Fruit fly (Drosophila melanogaster) whole organism, prepupa: ENCODE data around the gene AstCC.

ENCODE experiments used
- CG10631 ChIP-seq: fragments of 200-800 bp; sonication (Bioruptor generic); optimal IDR thresholded peaks from 2 replicates; lab custom pipeline; 2016; ENCODE audit warnings: missing biosample characterization, missing genetic modification characterization
- CG10669 ChIP-seq: fragments of 200-800 bp; sonication (Bioruptor generic); optimal IDR thresholded peaks from 3 replicates; lab custom pipeline; 2018; ENCODE audit warnings: missing biosample characterization, mild to moderate bottlenecking, missing genetic modification characterization, moderate library complexity
- CG11294 ChIP-seq: fragments of 200-800 bp; sonication (Bioruptor generic); IDR thresholded peaks from 2 replicates; pipeline ENCODE4 v1.3.6; 2022; ENCODE audit warnings: missing biosample characterization, missing genetic modification characterization
- CG11762 ChIP-seq: fragments of 200-800 bp; sonication (Bioruptor generic); optimal IDR thresholded peaks from 3 replicates; lab custom pipeline; 2016; ENCODE audit warnings: missing biosample characterization, missing genetic modification characterization; ENCODE audit not compliant: insufficient read depth
- CG11902 ChIP-seq: fragments of 200-800 bp; sonication (Bioruptor generic); optimal IDR thresholded peaks from 3 replicates; lab custom pipeline; 2016; ENCODE audit warnings: missing biosample characterization, missing genetic modification characterization
- CG15336 ChIP-seq: fragments of 200-800 bp; sonication (Bioruptor generic); IDR thresholded peaks from 2 replicates; pipeline ENCODE4 v1.3.6; 2022; ENCODE audit warnings: missing biosample characterization, missing genetic modification characterization
- CG16779 ChIP-seq: fragments of 200-800 bp; sonication (Bioruptor generic); optimal IDR thresholded peaks from 3 replicates; lab custom pipeline; 2017; ENCODE audit warnings: missing biosample characterization, mild to moderate bottlenecking, missing genetic modification characterization
- CG3032 ChIP-seq: fragments of 200-800 bp; optimal IDR thresholded peaks from 2 replicates; lab custom pipeline; 2019; ENCODE audit warnings: missing biosample characterization, mild to moderate bottlenecking, missing genetic modification characterization, moderate library complexity
- CG31627 ChIP-seq: fragments of 200-800 bp; sonication (Bioruptor generic); optimal IDR thresholded peaks from 3 replicates; lab custom pipeline; 2016; ENCODE audit warnings: missing biosample characterization, missing genetic modification characterization
- CG32006 ChIP-seq: fragments of 200-800 bp; sonication (Bioruptor generic); optimal IDR thresholded peaks from 3 replicates; lab custom pipeline; 2017; ENCODE audit warnings: missing biosample characterization, mild to moderate bottlenecking, missing genetic modification characterization
- CG34406 ChIP-seq: fragments of 200-800 bp; sonication (Bioruptor generic); optimal IDR thresholded peaks from 3 replicates; lab custom pipeline; 2016; ENCODE audit warnings: missing biosample characterization, missing genetic modification characterization
- CG3919 ChIP-seq: fragments of 200-800 bp; sonication (Bioruptor generic); optimal IDR thresholded peaks from 3 replicates; lab custom pipeline; 2016; ENCODE audit warnings: missing biosample characterization, missing genetic modification characterization
- CG6163 ChIP-seq: fragments of 200-800 bp; sonication (Bioruptor generic); IDR thresholded peaks from 3 replicates; pipeline ENCODE4 v1.3.6; 2022; ENCODE audit warnings: missing biosample characterization, missing genetic modification characterization
- CG6276 ChIP-seq: fragments of 200-800 bp; sonication (Bioruptor generic); optimal IDR thresholded peaks from 2 replicates; lab custom pipeline; 2017; ENCODE audit warnings: missing biosample characterization, mild to moderate bottlenecking, missing genetic modification characterization
- CG6792 ChIP-seq: fragments of 200-800 bp; sonication (Bioruptor generic); optimal IDR thresholded peaks from 3 replicates; lab custom pipeline; 2016; ENCODE audit warnings: missing biosample characterization, missing genetic modification characterization
- CG6854 ChIP-seq: fragments of 200-800 bp; sonication (Bioruptor generic); optimal IDR thresholded peaks from 2 replicates; lab custom pipeline; 2017; ENCODE audit warnings: missing biosample characterization, mild to moderate bottlenecking, missing genetic modification characterization
- CG8119 ChIP-seq: fragments of 200-800 bp; sonication (Bioruptor generic); IDR thresholded peaks from 3 replicates; pipeline ENCODE4 v1.3.6; 2022; ENCODE audit warnings: missing biosample characterization, missing genetic modification characterization
- CG8632 ChIP-seq: fragments of 200-800 bp; sonication (Bioruptor generic); optimal IDR thresholded peaks from 3 replicates; lab custom pipeline; 2016; ENCODE audit warnings: missing biosample characterization, missing genetic modification characterization
- CG9139 ChIP-seq: fragments of 200-800 bp; sonication (Bioruptor generic); optimal IDR thresholded peaks from 3 replicates; lab custom pipeline; 2017; ENCODE audit warnings: missing biosample characterization, mild to moderate bottlenecking, missing genetic modification characterization
- Eip78C ChIP-seq: fragments of 200-800 bp; sonication (Bioruptor generic); peaks from one replicate; lab custom pipeline; 2016; ENCODE audit warnings: missing biosample characterization, missing genetic modification characterization
- Eip93F ChIP-seq: fragments of 200-800 bp; sonication (Bioruptor generic); optimal IDR thresholded peaks from 2 replicates; lab custom pipeline; 2016; ENCODE audit warnings: missing biosample characterization, mild to moderate bottlenecking, missing genetic modification characterization
- Ets21C ChIP-seq: fragments of 200-800 bp; sonication (Bioruptor generic); optimal IDR thresholded peaks from 3 replicates; lab custom pipeline; 2016; ENCODE audit warnings: missing biosample characterization, missing genetic modification characterization
- Gug ChIP-seq: fragments of 200-800 bp; sonication (Bioruptor generic); IDR thresholded peaks from 2 replicates; pipeline ENCODE4 v1.3.6; 2022; ENCODE audit warnings: missing biosample characterization, missing genetic modification characterization
- Lpt ChIP-seq: fragments of 200-800 bp; sonication (Bioruptor generic); optimal IDR thresholded peaks from 3 replicates; lab custom pipeline; 2016; ENCODE audit warnings: missing biosample characterization, missing genetic modification characterization
- Met ChIP-seq: fragments of 200-800 bp; sonication (Bioruptor generic); optimal IDR thresholded peaks from 3 replicates; lab custom pipeline; 2016; ENCODE audit warnings: missing biosample characterization, missing genetic modification characterization
- OdsH ChIP-seq: fragments of 200-800 bp; sonication (Bioruptor generic); optimal IDR thresholded peaks from 3 replicates; lab custom pipeline; 2016; ENCODE audit warnings: missing biosample characterization, missing genetic modification characterization
- Sox14 ChIP-seq: fragments of 200-800 bp; sonication (Bioruptor generic); optimal IDR thresholded peaks from 3 replicates; lab custom pipeline; 2016; ENCODE audit warnings: missing biosample characterization, missing genetic modification characterization
- Sox15 ChIP-seq: fragments of 200-800 bp; sonication (Bioruptor generic); optimal IDR thresholded peaks from 3 replicates; lab custom pipeline; 2016; ENCODE audit warnings: missing biosample characterization, missing genetic modification characterization
- achi ChIP-seq: fragments of 200-800 bp; sonication (Bioruptor generic); optimal IDR thresholded peaks from 3 replicates; lab custom pipeline; 2016; ENCODE audit warnings: missing biosample characterization, missing genetic modification characterization
- acj6 ChIP-seq: fragments of 200-800 bp; sonication (Bioruptor generic); optimal IDR thresholded peaks from 3 replicates; lab custom pipeline; 2016; ENCODE audit warnings: missing biosample characterization, missing genetic modification characterization
- cyc ChIP-seq: fragments of 200-800 bp; sonication (Bioruptor generic); optimal IDR thresholded peaks from 3 replicates; lab custom pipeline; 2016; ENCODE audit warnings: missing biosample characterization, missing genetic modification characterization
- dac ChIP-seq: fragments of 200-800 bp; sonication (Bioruptor generic); optimal IDR thresholded peaks from 2 replicates; lab custom pipeline; 2017; ENCODE audit warnings: missing biosample characterization, mild to moderate bottlenecking, missing genetic modification characterization
- dsx ChIP-seq: fragments of 200-800 bp; optimal IDR thresholded peaks from 3 replicates; lab custom pipeline; 2019; ENCODE audit warnings: missing biosample characterization, mild to moderate bottlenecking, missing genetic modification characterization, moderate library complexity; ENCODE audit not compliant: poor library complexity, severe bottlenecking
- fd59A ChIP-seq: fragments of 200-800 bp; sonication (Bioruptor generic); optimal IDR thresholded peaks from 2 replicates; lab custom pipeline; 2017; ENCODE audit warnings: missing biosample characterization, mild to moderate bottlenecking, missing genetic modification characterization, missing genetic modification reagents
- fd85E ChIP-seq: fragments of 200-800 bp; sonication (Bioruptor generic); optimal IDR thresholded peaks from 3 replicates; lab custom pipeline; 2016; ENCODE audit warnings: missing biosample characterization, missing genetic modification characterization
- lz ChIP-seq: fragments of 200-800 bp; sonication (Bioruptor generic); optimal IDR thresholded peaks from 3 replicates; lab custom pipeline; 2016; ENCODE audit warnings: missing biosample characterization, missing genetic modification characterization
- net ChIP-seq: fragments of 200-800 bp; sonication (Bioruptor generic); optimal IDR thresholded peaks from 3 replicates; lab custom pipeline; 2016; ENCODE audit warnings: missing biosample characterization, missing genetic modification characterization
- pdm3 ChIP-seq: fragments of 200-800 bp; sonication (Bioruptor generic); optimal IDR thresholded peaks from 3 replicates; lab custom pipeline; 2016; ENCODE audit warnings: missing biosample characterization, missing genetic modification characterization
- salr ChIP-seq, 2 experiments: fragments of 200-800 bp; sonication (Bioruptor generic); optimal IDR thresholded peaks; 3 replicates each; lab custom pipeline; 2016 to 2018; ENCODE audit warnings: missing biosample characterization in 2 of 2, missing genetic modification characterization in 2 of 2, mild to moderate bottlenecking in 1 of 2
- ss ChIP-seq, 2 experiments: fragments of 200-800 bp; sonication (Bioruptor generic); optimal IDR thresholded peaks; 2 replicates in 1 of 2; 3 replicates in 1 of 2; lab custom pipeline; 2017 to 2018; ENCODE audit warnings: mild to moderate bottlenecking in 2 of 2, missing biosample characterization in 2 of 2, missing genetic modification characterization in 2 of 2, moderate library complexity in 1 of 2
- svp ChIP-seq: fragments of 200-800 bp; sonication (Bioruptor generic); peaks from one replicate; lab custom pipeline; 2016; ENCODE audit warnings: missing biosample characterization, missing genetic modification characterization
- topi ChIP-seq: fragments of 200-800 bp; sonication (Bioruptor generic); optimal IDR thresholded peaks from 3 replicates; lab custom pipeline; 2016; ENCODE audit warnings: missing biosample characterization, missing genetic modification characterization
- vri ChIP-seq: fragments of 200-800 bp; sonication (Bioruptor generic); optimal IDR thresholded peaks from 3 replicates; lab custom pipeline; 2016; ENCODE audit warnings: missing biosample characterization, mild to moderate bottlenecking, missing genetic modification characterization

AstCC gene

dm6 chr2L:11121614-11122013, 36.6 kb upstream of the AstCC start, which contains the start of gene Dnaaf4:
Gene Dnaaf4, minus strand, starts transcription at chr2L:11121714.
- no peak for TF ChIP-seq CG10669 (GFP tag; lab: Kevin White, UChicago)
- no peak for TF ChIP-seq Eip93F (GFP tag; lab: Kevin White, UChicago)
- no peak for TF ChIP-seq Met (GFP tag; lab: Kevin White, UChicago)
- no peak for TF ChIP-seq CG11762 (GFP tag; lab: Kevin White, UChicago)
- no peak for TF ChIP-seq pdm3 (GFP tag; lab: Kevin White, UChicago)
- no peak for TF ChIP-seq Gug (GFP tag; lab: Robert Waterston, UW)
- TF ChIP-seq CG11902 (GFP tag; lab: Kevin White, UChicago) = no peak
- TF ChIP-seq vri (GFP tag; lab: Kevin White, UChicago) = no peak
- TF ChIP-seq CG6276 = no peak
- TF ChIP-seq net = no peak

dm6 chr2L:11119966-11120517, 35.0 kb upstream of the AstCC start, which contains the start of gene CG6230:
Gene CG6230, minus strand, starts transcription at chr2L:11120319.
- TF ChIP-seq achi (peak; percentile 85), CG10669 (GFP tag; lab: Kevin White, UChicago) (no peak)

- TF ChIP-seq CG11294 (GFP tag; lab: Robert Waterston, UW) (no peak), CG8119 (GFP tag; lab: Robert Waterston, UW) (no peak), dac (GFP tag; lab: Kevin White, UChicago) (no peak), topi (GFP tag; lab: Kevin White, UChicago) (no peak), Lpt (GFP tag; lab: Kevin White, UChicago) (no peak)
- TF ChIP-seq, all 60 proteins: peak for 0
Observed at dm6 chr2L:11113714-11114113, 28.7 kb upstream of the AstCC start, which contains the start of gene Gr32a. Gene Gr32a, plus strand, starts transcription at chr2L:11114014.

dm6 chr2L:11113011-11113528, 28.0 kb upstream of the AstCC start, which contains the start of gene Idua:
Gene Idua, minus strand, starts transcription at chr2L:11113061.
- peak; percentile 61 for TF ChIP-seq CG11902 (GFP tag; lab: Kevin White, UChicago)
- peak; percentile 76 for TF ChIP-seq CG34406 (GFP tag; lab: Kevin White, UChicago)
- TF ChIP-seq CG16779 (tag; lab: Kevin White, UChicago) = no peak
- peak; percentile 57 for TF ChIP-seq Sox15
- TF ChIP-seq CG6163 = peak; percentile 51; the same call in 1 of the 3 replicates
- peak; percentile 73 for TF ChIP-seq fd59A (GFP tag; lab: Kevin White, UChicago)
- TF ChIP-seq fd85E (GFP tag; lab: Kevin White, UChicago) = no peak
- TF ChIP-seq CG32006 (GFP tag; lab: Kevin White, UChicago) = no peak
- TF ChIP-seq net = peak; percentile 85
- TF ChIP-seq dsx = no peak
- no peak for TF ChIP-seq svp (GFP tag; lab: Kevin White, UChicago)
- TF ChIP-seq Sox14 (GFP tag; lab: Kevin White, UChicago) = no peak
- TF ChIP-seq Eip78C (GFP tag; lab: Kevin White, UChicago) = peak; percentile 96
- TF ChIP-seq CG3919 (GFP tag; lab: Kevin White, UChicago) = no peak
- no peak for TF ChIP-seq Eip93F (GFP tag; lab: Kevin White, UChicago)
- no peak for TF ChIP-seq pdm3 (GFP tag; lab: Kevin White, UChicago)
- no peak for TF ChIP-seq CG9139 (GFP tag; lab: Kevin White, UChicago)
- TF ChIP-seq salr (GFP tag; optimal IDR thresholded peaks at IDR 0.05; lab: Kevin White, UChicago) = peak in 1 of 2 experiments; percentile 49
- peak; percentile 72 for TF ChIP-seq CG31627 (GFP tag; lab: Kevin White, UChicago)
- TF ChIP-seq Met (GFP tag; lab: Kevin White, UChicago) = no peak
- TF ChIP-seq CG8632 (GFP tag; lab: Kevin White, UChicago) = peak; percentile 74
- TF ChIP-seq Lpt (GFP tag; lab: Kevin White, UChicago) = no peak
- no peak for TF ChIP-seq CG3032
- peak; percentile 52 for TF ChIP-seq Gug (GFP tag; lab: Robert Waterston, UW)
- peak; percentile 65 for TF ChIP-seq lz (GFP tag; lab: Kevin White, UChicago)
- peak; percentile 54 for TF ChIP-seq Ets21C (GFP tag; lab: Kevin White, UChicago)
- TF ChIP-seq CG8119 (GFP tag; lab: Robert Waterston, UW) = peak; percentile 82; the same call in 2 of the 3 replicates
- peak; percentile 74 for TF ChIP-seq CG6792 (GFP tag; lab: Kevin White, UChicago)
- peak; percentile 83 for TF ChIP-seq CG10631
- peak; percentile 82 for TF ChIP-seq achi
- no peak for TF ChIP-seq acj6
- no peak for TF ChIP-seq OdsH (GFP tag; lab: Kevin White, UChicago)
- no peak for TF ChIP-seq ss (GFP tag; optimal IDR thresholded peaks at IDR 0.05; lab: Kevin White, UChicago)
- peak; percentile 72 for TF ChIP-seq CG15336 (GFP tag; lab: Robert Waterston, UW)
- TF ChIP-seq CG11762 (GFP tag; lab: Kevin White, UChicago) = peak; percentile 25
- peak; percentile 68 for TF ChIP-seq CG6854
- peak; percentile 45 for TF ChIP-seq cyc
